Worm (Caenorhabditis elegans) whole organism, young adult: Measurements from ENCODE around the gene nhr-161.

Experiments used
- F23B12.7 ChIP-seq: sonication (generic microtip); optimal IDR thresholded peaks from 2 replicates; lab custom pipeline; 2017; ENCODE audit warnings: missing genetic modification characterization, mild to moderate bottlenecking, missing compliant biosample characterization, antibody characterized with exemption, moderate library complexity; ENCODE audit not compliant: insufficient read depth
- F37B4.10 ChIP-seq: fragments of 200-800 bp; sonication (Bioruptor generic); IDR thresholded peaks from 2 replicates; pipeline ENCODE4 v1.3.6; 2022; ENCODE audit warnings: missing genetic modification characterization, missing compliant biosample characterization
- F52B5.7 ChIP-seq: sonication (generic microtip); optimal IDR thresholded peaks from 2 replicates; lab custom pipeline; 2016; ENCODE audit warnings: mild to moderate bottlenecking, missing genetic modification characterization, missing compliant biosample characterization
- F57A8.1 ChIP-seq: fragments of 200-800 bp; sonication (Bioruptor generic); optimal IDR thresholded peaks from 2 replicates; lab custom pipeline; 2018; ENCODE audit warnings: mild to moderate bottlenecking, missing genetic modification characterization, moderate library complexity, missing compliant biosample characterization
- F57C9.4 ChIP-seq: sonication (generic microtip); optimal IDR thresholded peaks from 2 replicates; lab custom pipeline; 2017; ENCODE audit warnings: mild to moderate bottlenecking, missing genetic modification characterization, missing compliant biosample characterization
- T07F8.4 ChIP-seq: sonication (generic microtip); optimal IDR thresholded peaks from 2 replicates; lab custom pipeline; 2016; ENCODE audit warnings: mild to moderate bottlenecking, missing genetic modification characterization, moderate library complexity, missing compliant biosample characterization
- Y53G8AR.9 ChIP-seq: fragments of 200-800 bp; sonication (Bioruptor generic); conservative IDR thresholded peaks from 2 replicates; pipeline ENCODE4 v1.3.6; 2022; ENCODE audit warnings: missing genetic modification reagents, missing genetic modification characterization, missing compliant biosample characterization
- Y67H2A.10 ChIP-seq: fragments of 200-800 bp; sonication (Bioruptor generic); conservative IDR thresholded peaks from 2 replicates; pipeline ENCODE4 v1.3.6; 2022; ENCODE audit warnings: missing genetic modification reagents, missing genetic modification characterization, missing compliant biosample characterization
- Y79H2A.3 ChIP-seq: fragments of 200-800 bp; sonication (Bioruptor generic); conservative IDR thresholded peaks from 2 replicates; pipeline ENCODE4 v1.3.6; 2022; ENCODE audit warnings: missing genetic modification reagents, missing genetic modification characterization, missing compliant biosample characterization
- athp-1 ChIP-seq: sonication (generic microtip); optimal IDR thresholded peaks from 2 replicates; lab custom pipeline; 2017; ENCODE audit warnings: mild to moderate bottlenecking, missing genetic modification characterization, missing compliant biosample characterization
- attf-6 ChIP-seq: fragments of 200-800 bp; sonication (Bioruptor generic); IDR thresholded peaks from 2 replicates; pipeline ENCODE4 v1.3.6; 2022; ENCODE audit warnings: missing genetic modification reagents, missing genetic modification characterization, missing compliant biosample characterization
- ccch-3 ChIP-seq: fragments of 200-800 bp; sonication (Bioruptor generic); optimal IDR thresholded peaks from 2 replicates; lab custom pipeline; 2018; ENCODE audit warnings: mild to moderate bottlenecking, missing genetic modification characterization, missing compliant biosample characterization
- ceh-100 ChIP-seq: fragments of 200-800 bp; sonication (Bioruptor generic); IDR thresholded peaks from 2 replicates; pipeline ENCODE4 v1.3.6; 2022; ENCODE audit warnings: missing genetic modification reagents, missing genetic modification characterization, missing compliant biosample characterization
- ceh-27 ChIP-seq: fragments of 200-800 bp; sonication (Bioruptor generic); optimal IDR thresholded peaks from 2 replicates; lab custom pipeline; 2018; ENCODE audit warnings: mild to moderate bottlenecking, missing genetic modification characterization, moderate library complexity, missing compliant biosample characterization
- ceh-40 ChIP-seq: fragments of 200-800 bp; sonication (Bioruptor generic); IDR thresholded peaks from 2 replicates; pipeline ENCODE4 v1.3.6; 2022; ENCODE audit warnings: missing genetic modification characterization, missing compliant biosample characterization
- ceh-58 ChIP-seq: fragments of 200-800 bp; sonication (Bioruptor generic); IDR thresholded peaks from 2 replicates; pipeline ENCODE4 v1.3.6; 2022; ENCODE audit warnings: missing genetic modification characterization, missing compliant biosample characterization
- dpl-1 ChIP-seq: fragments of 150-350 bp; optimal IDR thresholded peaks from 2 replicates; lab custom pipeline; 2014; ENCODE audit warnings: missing biosample characterization, missing genetic modification reagents, missing genetic modification characterization
- egrh-3 ChIP-seq: fragments of 200-800 bp; sonication (Bioruptor generic); IDR thresholded peaks from 2 replicates; pipeline ENCODE4 v1.3.6; 2022; ENCODE audit warnings: missing genetic modification reagents, missing genetic modification characterization, missing compliant biosample characterization
- ets-4 ChIP-seq: fragments of 200-800 bp; sonication (Bioruptor generic); optimal IDR thresholded peaks from 2 replicates; lab custom pipeline; 2018; ENCODE audit warnings: mild to moderate bottlenecking, missing genetic modification characterization, missing compliant biosample characterization
- fkh-3 ChIP-seq: sonication (generic microtip); optimal IDR thresholded peaks from 2 replicates; lab custom pipeline; 2016; ENCODE audit warnings: mild to moderate bottlenecking, missing genetic modification characterization, missing compliant biosample characterization
- him-1 ChIP-seq: sonication (generic microtip); optimal IDR thresholded peaks from 2 replicates; lab custom pipeline; 2016; ENCODE audit warnings: missing genotype, missing genetic modification reagents, missing genetic modification characterization, missing compliant biosample characterization
- hlh-12 ChIP-seq: sonication (generic microtip); optimal IDR thresholded peaks from 2 replicates; lab custom pipeline; 2016; ENCODE audit warnings: missing genetic modification characterization, missing compliant biosample characterization
- hlh-26 ChIP-seq: fragments of 200-800 bp; sonication (Bioruptor generic); conservative IDR thresholded peaks from 2 replicates; pipeline ENCODE4 v1.3.6; 2022; ENCODE audit warnings: missing genetic modification reagents, missing genetic modification characterization, missing compliant biosample characterization
- hmg-1.2 ChIP-seq: fragments of 200-800 bp; sonication (Bioruptor generic); IDR thresholded peaks from 2 replicates; pipeline ENCODE4 v1.3.6; 2022; ENCODE audit warnings: missing genetic modification reagents, missing genetic modification characterization, missing compliant biosample characterization
- let-526 ChIP-seq: fragments of 200-800 bp; sonication (Bioruptor generic); IDR thresholded peaks from 2 replicates; pipeline ENCODE4 v1.3.6; 2022; ENCODE audit warnings: missing genetic modification reagents, missing genetic modification characterization, missing compliant biosample characterization
- lin-26 ChIP-seq: fragments of 200-800 bp; sonication (Bioruptor generic); IDR thresholded peaks from 2 replicates; pipeline ENCODE4 v1.3.6; 2022; ENCODE audit warnings: missing genetic modification reagents, missing genetic modification characterization, missing compliant biosample characterization
- lin-40 ChIP-seq: sonication (generic microtip); optimal IDR thresholded peaks from 2 replicates; lab custom pipeline; 2016; ENCODE audit warnings: missing genetic modification characterization, mild to moderate bottlenecking, missing compliant biosample characterization, missing genotype, missing genetic modification reagents
- lsy-27 ChIP-seq: sonication (generic microtip); optimal IDR thresholded peaks from 2 replicates; lab custom pipeline; 2017; ENCODE audit warnings: missing genetic modification characterization, mild to moderate bottlenecking, missing compliant biosample characterization, antibody characterized with exemption, missing genotype, borderline replicate concordance; ENCODE audit not compliant: insufficient read depth
- mel-28 ChIP-seq: sonication (generic microtip); optimal IDR thresholded peaks from 2 replicates; lab custom pipeline; 2016; ENCODE audit warnings: borderline replicate concordance, mild to moderate bottlenecking, missing genetic modification characterization, missing compliant biosample characterization
- nhr-120 ChIP-seq: fragments of 200-800 bp; sonication (Bioruptor generic); IDR thresholded peaks from 2 replicates; pipeline ENCODE4 v1.3.6; 2022; ENCODE audit warnings: missing genetic modification characterization, missing compliant biosample characterization
- nhr-90 ChIP-seq: sonication (generic microtip); optimal IDR thresholded peaks from 2 replicates; lab custom pipeline; 2016; ENCODE audit warnings: missing genotype, mild to moderate bottlenecking, missing genetic modification characterization, missing compliant biosample characterization
- rcor-1 ChIP-seq: fragments of 200-800 bp; sonication (Bioruptor generic); IDR thresholded peaks from 2 replicates; pipeline ENCODE4 v1.3.6; 2022; ENCODE audit warnings: missing genetic modification reagents, missing genetic modification characterization, missing compliant biosample characterization
- rec-8 ChIP-seq, 2 experiments: sonication (generic microtip); optimal IDR thresholded peaks; 2 replicates each; lab custom pipeline; 2016; ENCODE audit warnings: mild to moderate bottlenecking in 2 of 2, missing genetic modification characterization in 2 of 2, missing genetic modification reagents in 2 of 2, missing genotype in 2 of 2, missing biosample characterization in 1 of 2, missing compliant biosample characterization in 1 of 2, moderate library complexity in 1 of 2
- repo-1 ChIP-seq: sonication (generic microtip); optimal IDR thresholded peaks from 2 replicates; lab custom pipeline; 2017; ENCODE audit warnings: mild to moderate bottlenecking, missing genetic modification characterization, missing compliant biosample characterization
- rpc-1 ChIP-seq, 2 experiments: fragments of 150-350 bp in 1 of 2; sonication (generic microtip) in 1 of 2; optimal IDR thresholded peaks; 2 replicates each; lab custom pipeline; 2014 to 2018; ENCODE audit warnings: missing biosample characterization in 1 of 2, missing genetic modification characterization in 1 of 2, missing genetic modification reagents in 1 of 2, missing genotype in 1 of 2
- snpc-1.3 ChIP-seq: sonication (generic microtip); optimal IDR thresholded peaks from 2 replicates; lab custom pipeline; 2017; ENCODE audit warnings: missing genetic modification characterization, mild to moderate bottlenecking, missing compliant biosample characterization, antibody characterized with exemption, moderate library complexity, missing genotype, missing genetic modification reagents; ENCODE audit not compliant: insufficient read depth
- snpc-3.4 ChIP-seq: sonication (generic microtip); optimal IDR thresholded peaks from 2 replicates; lab custom pipeline; 2017; ENCODE audit warnings: missing genetic modification characterization, mild to moderate bottlenecking, missing compliant biosample characterization, antibody characterized with exemption, moderate library complexity, missing genotype, missing genetic modification reagents
- tbp1 ChIP-seq: fragments of 200-800 bp; sonication (Bioruptor generic); optimal IDR thresholded peaks from 2 replicates; lab custom pipeline; 2018; ENCODE audit warnings: mild to moderate bottlenecking, missing genetic modification characterization, missing compliant biosample characterization
- tlf-1 ChIP-seq: fragments of 200-800 bp; sonication (Bioruptor generic); optimal IDR thresholded peaks from 2 replicates; lab custom pipeline; 2018; ENCODE audit warnings: mild to moderate bottlenecking, missing genetic modification characterization, missing compliant biosample characterization
- zfh-2 ChIP-seq: fragments of 200-800 bp; sonication (Bioruptor generic); conservative IDR thresholded peaks from 2 replicates; pipeline ENCODE4 v1.3.6; 2022; ENCODE audit warnings: missing genetic modification reagents, missing genetic modification characterization, missing compliant biosample characterization
- zim-3 ChIP-seq: sonication (generic microtip); optimal IDR thresholded peaks from 2 replicates; lab custom pipeline; 2017; ENCODE audit warnings: mild to moderate bottlenecking, missing genetic modification characterization, moderate library complexity, missing compliant biosample characterization
- ztf-18 ChIP-seq: sonication (generic microtip); optimal IDR thresholded peaks from 2 replicates; lab custom pipeline; 2016; ENCODE audit warnings: missing genotype, mild to moderate bottlenecking, missing genetic modification characterization, missing compliant biosample characterization
- ztf-6 ChIP-seq: fragments of 200-800 bp; sonication (Bioruptor generic); IDR thresholded peaks from 2 replicates; pipeline ENCODE4 v1.3.6; 2022; ENCODE audit warnings: missing genetic modification reagents, missing genetic modification characterization, missing compliant biosample characterization

The nhr-161 gene

ce11 chrV:7017059-7017458 lies 34.3 kb upstream of the nhr-161 start, which contains the start of gene srsx-32:
srsx-32 (plus strand) TSS chrV:7017359.
- no peak for TF ChIP-seq let-526
- no peak for TF ChIP-seq rec-8 (tag; optimal IDR thresholded peaks at IDR 0.05; lab: Kevin White, UChicago)
- no peak for TF ChIP-seq F23B12.7 (tag; lab: Kevin White, UChicago)
- TF ChIP-seq hlh-26 = no peak
- no peak for TF ChIP-seq ccch-3 (GFP tag; lab: Kevin White, UChicago)
- no peak for TF ChIP-seq lin-26 (GFP tag; lab: Robert Waterston, UW)
- TF ChIP-seq repo-1 (tag; lab: Kevin White, UChicago) = no peak
- no peak for TF ChIP-seq ceh-58 (GFP tag; lab: Robert Waterston, UW)
- TF ChIP-seq ets-4 (GFP tag; lab: Kevin White, UChicago) = no peak
- no peak for TF ChIP-seq ztf-18 (tag; lab: Kevin White, UChicago)
- no peak for TF ChIP-seq lin-40 (tag; lab: Kevin White, UChicago)
- TF ChIP-seq F52B5.7 (tag; lab: Kevin White, UChicago) = no peak
- no peak for TF ChIP-seq egrh-3 (GFP tag; lab: Robert Waterston, UW)
- TF ChIP-seq, all 124 proteins: peak for 0

DNA sequence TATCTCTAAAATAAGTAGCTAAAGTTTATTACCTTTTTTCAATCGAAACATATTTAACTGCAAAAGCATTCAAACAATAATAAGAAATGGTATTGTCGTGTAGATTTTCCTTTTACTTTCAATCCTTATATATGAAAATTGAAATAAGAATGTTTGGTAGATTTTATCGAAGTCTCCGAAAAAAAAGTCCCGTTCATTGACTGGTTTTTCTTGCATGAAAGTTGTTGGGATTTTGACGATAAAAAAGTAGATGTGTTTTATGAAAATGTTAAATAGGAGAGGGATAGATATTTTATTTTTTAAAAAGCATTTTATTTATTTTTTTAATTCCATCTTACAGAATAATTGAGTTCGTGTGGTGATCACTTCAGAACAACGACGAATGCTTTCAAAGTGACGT lies 33.2 kb upstream of the nhr-161 start, which contains the start of gene C33G8.13:
TSS of gene C33G8.13 (minus strand) at position 101 of the 400 bp plus-strand sequence.
- TF ChIP-seq ceh-100 (GFP tag; lab: Robert Waterston, UW) (no peak), nhr-120 (GFP tag; lab: Robert Waterston, UW) (no peak), dpl-1 (no peak), mel-28 (tag; lab: Kevin White, UChicago) (no peak), repo-1 (tag; lab: Kevin White, UChicago) (no peak), Y53G8AR.9 (GFP tag; lab: Robert Waterston, UW) (no peak), lsy-27 (tag; lab: Kevin White, UChicago) (no peak), Y79H2A.3 (no peak), tbp1 (GFP tag; lab: Kevin White, UChicago) (no peak), rcor-1 (no peak), rec-8 (tag; optimal IDR thresholded peaks at IDR 0.05; lab: Kevin White, UChicago) (no peak), attf-6 (GFP tag; lab: Robert Waterston, UW) (no peak), athp-1 (no peak), ztf-6 (no peak), zfh-2 (GFP tag; lab: Robert Waterston, UW) (no peak), snpc-3.4 (no peak), nhr-90 (no peak), hmg-1.2 (GFP tag; lab: Robert Waterston, UW) (no peak), F37B4.10 (GFP tag; lab: Robert Waterston, UW) (no peak), lin-40 (tag; lab: Kevin White, UChicago) (no peak)
- TF ChIP-seq, all 124 proteins: peak for 0

- TF ChIP-seq him-1 (tag; lab: Kevin White, UChicago) (no peak), T07F8.4 (tag; lab: Kevin White, UChicago) (no peak), nhr-120 (GFP tag; lab: Robert Waterston, UW) (no peak), lin-40 (tag; lab: Kevin White, UChicago) (no peak), tlf-1 (GFP tag; lab: Kevin White, UChicago) (no peak), rec-8 (tag; optimal IDR thresholded peaks at IDR 0.05; lab: Kevin White, UChicago) (no peak), snpc-3.4 (no peak)
- TF ChIP-seq, all 124 proteins: peak for 0
Observed at ce11 chrV:7012617-7013016, 29.9 kb upstream of the nhr-161 start, which contains the start of gene srw-127. srw-127 (plus strand) TSS chrV:7012917.

DNA sequence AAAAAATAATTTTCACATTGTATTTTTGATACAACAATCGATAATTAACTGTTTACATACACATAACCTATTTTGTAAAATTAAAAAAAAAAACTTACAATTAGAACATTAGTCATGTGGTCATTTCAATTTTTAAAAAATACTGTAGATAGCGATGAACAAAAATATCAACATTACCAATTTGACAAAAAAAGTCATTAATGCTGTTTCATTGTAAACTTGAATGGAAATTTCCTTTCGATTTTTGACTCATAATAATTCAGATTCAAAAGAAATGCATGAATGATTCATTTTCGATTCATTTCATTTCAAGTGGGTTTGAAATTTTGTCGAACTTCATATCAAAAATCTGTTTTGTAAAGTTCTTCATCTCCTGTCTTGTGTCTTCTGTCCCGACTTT lies 26.7 kb upstream of the nhr-161 start, which contains the start of gene C33G8.2:
TSS of gene C33G8.2 (plus strand) at position 301 of the 400 bp plus-strand sequence.
- TF ChIP-seq fkh-3 (tag; lab: Kevin White, UChicago) = no peak
- TF ChIP-seq hmg-1.2 (GFP tag; lab: Robert Waterston, UW) = no peak
- no peak for TF ChIP-seq Y67H2A.10 (GFP tag; lab: Robert Waterston, UW)
- no peak for TF ChIP-seq zfh-2 (GFP tag; lab: Robert Waterston, UW)
- TF ChIP-seq egrh-3 (GFP tag; lab: Robert Waterston, UW) = no peak
- TF ChIP-seq rpc-1 (optimal IDR thresholded peaks at IDR 0.05; lab: Kevin White, UChicago) = no peak
- no peak for TF ChIP-seq rpc-1 (tag; optimal IDR thresholded peaks at IDR 0.05; lab: Kevin White, UChicago)
- no peak for TF ChIP-seq hlh-12 (tag; lab: Kevin White, UChicago)
- no peak for TF ChIP-seq ceh-27 (GFP tag; lab: Kevin White, UChicago)
- TF ChIP-seq F57A8.1 (GFP tag; lab: Kevin White, UChicago) = no peak
- no peak for TF ChIP-seq snpc-1.3 (tag; lab: Kevin White, UChicago)
- no peak for TF ChIP-seq zim-3 (tag; lab: Kevin White, UChicago)
- TF ChIP-seq ceh-40 (GFP tag; lab: Robert Waterston, UW) = no peak
- TF ChIP-seq F57C9.4 (tag; lab: Kevin White, UChicago) = no peak
- no peak for TF ChIP-seq hlh-26
